Fruit fly (Drosophila melanogaster) whole organism, embryonic: ENCODE results near the gene dysf.

ENCODE experiments used
- Adf1 ChIP-seq: fragments of 200-800 bp; sonication (Bioruptor generic); IDR thresholded peaks from 2 replicates; pipeline ENCODE4 v1.3.6; 2022; ENCODE audit warnings: missing biosample characterization, missing genetic modification characterization
- Aef1 ChIP-seq: fragments of 200-800 bp; sonication (Bioruptor generic); IDR thresholded peaks from 3 replicates; pipeline ENCODE4 v1.3.6; 2022; ENCODE audit warnings: missing biosample characterization, missing genetic modification characterization
- Bgb ChIP-seq: fragments of 200-800 bp; sonication (Bioruptor generic); IDR thresholded peaks from 2 replicates; pipeline ENCODE4 v1.3.6; 2022; ENCODE audit warnings: missing biosample characterization, missing genetic modification characterization; ENCODE audit not compliant: partially characterized antibody
- CG10267 ChIP-seq: fragments of 200-800 bp; sonication (Bioruptor generic); optimal IDR thresholded peaks from 2 replicates; lab custom pipeline; 2018; ENCODE audit warnings: missing biosample characterization, mild to moderate bottlenecking, missing genetic modification characterization, moderate library complexity
- CG10321 ChIP-seq: fragments of 200-800 bp; sonication (Bioruptor generic); IDR thresholded peaks from 2 replicates; pipeline ENCODE4 v1.3.6; 2022; ENCODE audit warnings: missing biosample characterization, missing genetic modification characterization
- CG10462 ChIP-seq: fragments of 200-800 bp; sonication (Bioruptor generic); optimal IDR thresholded peaks from 2 replicates; lab custom pipeline; 2016; ENCODE audit warnings: missing biosample characterization, missing genetic modification characterization
- CG13424 ChIP-seq: fragments of 200-800 bp; sonication (Bioruptor generic); optimal IDR thresholded peaks from 2 replicates; lab custom pipeline; 2019; ENCODE audit warnings: missing biosample characterization, mild to moderate bottlenecking, missing genetic modification characterization, moderate library complexity
- CG13775 ChIP-seq: fragments of 200-800 bp; sonication (Bioruptor generic); optimal IDR thresholded peaks from 3 replicates; lab custom pipeline; 2017; ENCODE audit warnings: missing biosample characterization, mild to moderate bottlenecking, missing genetic modification characterization
- CG14667 ChIP-seq: fragments of 200-800 bp; sonication (Bioruptor generic); IDR thresholded peaks from 2 replicates; pipeline ENCODE4 v1.3.6; 2022; ENCODE audit warnings: missing biosample characterization, missing genetic modification characterization
- CG15269 ChIP-seq: fragments of 200-800 bp; sonication (Bioruptor generic); optimal IDR thresholded peaks from 2 replicates; lab custom pipeline; 2018; ENCODE audit warnings: missing biosample characterization, mild to moderate bottlenecking, missing genetic modification characterization, moderate library complexity
- CG16779 ChIP-seq: fragments of 200-800 bp; sonication (Bioruptor generic); IDR thresholded peaks from 2 replicates; pipeline ENCODE4 v1.3.6; 2022; ENCODE audit warnings: missing biosample characterization, missing genetic modification characterization
- CG17361 ChIP-seq: fragments of 200-800 bp; sonication (Bioruptor generic); IDR thresholded peaks from 3 replicates; pipeline ENCODE4 v1.3.6; 2022; ENCODE audit warnings: missing biosample characterization, missing genetic modification characterization
- CG17802 ChIP-seq: fragments of 200-800 bp; sonication (Bioruptor generic); optimal IDR thresholded peaks from 2 replicates; lab custom pipeline; 2018; ENCODE audit warnings: missing biosample characterization, mild to moderate bottlenecking, missing genetic modification characterization, moderate library complexity
- CG18476 ChIP-seq: fragments of 200-800 bp; sonication (Bioruptor generic); optimal IDR thresholded peaks from 2 replicates; lab custom pipeline; 2016; ENCODE audit warnings: missing biosample characterization, mild to moderate bottlenecking, missing genetic modification characterization
- CG2120 ChIP-seq: fragments of 200-800 bp; sonication (Bioruptor generic); optimal IDR thresholded peaks from 3 replicates; lab custom pipeline; 2016; ENCODE audit warnings: missing biosample characterization, missing genetic modification characterization
- CG2875 ChIP-seq: fragments of 200-800 bp; sonication (Bioruptor generic); optimal IDR thresholded peaks from 2 replicates; lab custom pipeline; 2017; ENCODE audit warnings: missing biosample characterization, mild to moderate bottlenecking, missing genetic modification characterization, missing genetic modification reagents
- CG31365 ChIP-seq: fragments of 200-800 bp; sonication (Bioruptor generic); optimal IDR thresholded peaks from 2 replicates; lab custom pipeline; 2018; ENCODE audit warnings: missing biosample characterization, mild to moderate bottlenecking, missing genetic modification characterization
- CG34422 ChIP-seq: fragments of 200-800 bp; sonication (Bioruptor generic); IDR thresholded peaks from 3 replicates; pipeline ENCODE4 v1.3.6; 2022; ENCODE audit warnings: missing biosample characterization, missing genetic modification characterization
- CG8359 ChIP-seq: fragments of 200-800 bp; sonication (Bioruptor generic); optimal IDR thresholded peaks from 2 replicates; lab custom pipeline; 2017; ENCODE audit warnings: missing biosample characterization, mild to moderate bottlenecking, missing genetic modification characterization, borderline replicate concordance
- CG9609 ChIP-seq: fragments of 200-800 bp; sonication (Bioruptor generic); optimal IDR thresholded peaks from 3 replicates; lab custom pipeline; 2016; ENCODE audit warnings: missing biosample characterization, missing genetic modification characterization
- CG9797 ChIP-seq: fragments of 200-800 bp; sonication (Bioruptor generic); optimal IDR thresholded peaks from 3 replicates; lab custom pipeline; 2018; ENCODE audit warnings: missing biosample characterization, mild to moderate bottlenecking, missing genetic modification characterization
- Dref ChIP-seq: fragments of 200-800 bp; sonication (Bioruptor generic); IDR thresholded peaks from 2 replicates; pipeline ENCODE4 v1.3.6; 2022; ENCODE audit warnings: missing biosample characterization, missing genetic modification characterization
- Ets65A ChIP-seq: fragments of 200-800 bp; sonication (Bioruptor generic); peaks from one replicate; lab custom pipeline; 2016; ENCODE audit warnings: missing biosample characterization, missing genetic modification characterization
- Hr51 ChIP-seq, 2 experiments: fragments of 200-800 bp; sonication (Bioruptor generic); optimal IDR thresholded peaks; 2 replicates in 1 of 2; 3 replicates in 1 of 2; lab custom pipeline; 2016 to 2018; ENCODE audit warnings: missing biosample characterization in 2 of 2, missing genetic modification characterization in 2 of 2, mild to moderate bottlenecking in 1 of 2, moderate library complexity in 1 of 2
- MBD-R2 ChIP-seq: fragments of 200-800 bp; sonication (Bioruptor generic); IDR thresholded peaks from 2 replicates; pipeline ENCODE4 v1.3.6; 2022; ENCODE audit warnings: missing biosample characterization, missing genetic modification characterization
- NFAT ChIP-seq: fragments of 200-800 bp; sonication (Bioruptor generic); IDR thresholded peaks from 2 replicates; pipeline ENCODE4 v1.3.6; 2022; ENCODE audit warnings: missing biosample characterization, missing genetic modification characterization
- Nf-YC ChIP-seq: fragments of 200-800 bp; optimal IDR thresholded peaks from 3 replicates; lab custom pipeline; 2019; ENCODE audit warnings: missing biosample characterization, mild to moderate bottlenecking, missing genetic modification characterization, moderate library complexity
- Sry-δ ChIP-seq: fragments of 200-800 bp; sonication (Bioruptor generic); optimal IDR thresholded peaks from 2 replicates; lab custom pipeline; 2016; ENCODE audit warnings: missing biosample characterization, missing genetic modification characterization
- ab ChIP-seq: fragments of 200-800 bp; sonication (Bioruptor generic); optimal IDR thresholded peaks from 2 replicates; lab custom pipeline; 2016; ENCODE audit warnings: missing biosample characterization, missing genetic modification characterization
- al ChIP-seq: fragments of 200-800 bp; sonication (Bioruptor generic); IDR thresholded peaks from 2 replicates; pipeline ENCODE4 v1.3.6; 2022; ENCODE audit warnings: missing biosample characterization, missing genetic modification characterization
- aop ChIP-seq: fragments of 200-800 bp; sonication (Bioruptor generic); IDR thresholded peaks from 2 replicates; pipeline ENCODE4 v1.3.6; 2022; ENCODE audit warnings: missing biosample characterization, missing genetic modification characterization
- ara ChIP-seq: fragments of 200-800 bp; sonication (Bioruptor generic); IDR thresholded peaks from 2 replicates; pipeline ENCODE4 v1.3.6; 2022; ENCODE audit warnings: missing biosample characterization, missing genetic modification characterization
- crp ChIP-seq, 2 experiments: fragments of 200-800 bp; sonication (Bioruptor generic); optimal IDR thresholded peaks; 2 replicates in 1 of 2; 3 replicates in 1 of 2; lab custom pipeline; 2017; ENCODE audit warnings: missing biosample characterization in 2 of 2, missing genetic modification characterization in 2 of 2, mild to moderate bottlenecking in 1 of 2, moderate library complexity in 1 of 2
- dysf ChIP-seq: fragments of 200-800 bp; sonication (Bioruptor generic); IDR thresholded peaks from 3 replicates; pipeline ENCODE4 v1.3.6; 2022; ENCODE audit warnings: missing biosample characterization, missing genetic modification characterization
- esg ChIP-seq: fragments of 200-800 bp; sonication (Bioruptor generic); conservative IDR thresholded peaks from 2 replicates; pipeline ENCODE4 v1.3.6; 2022; ENCODE audit warnings: missing biosample characterization, missing genetic modification characterization
- grau ChIP-seq: fragments of 200-800 bp; optimal IDR thresholded peaks from 3 replicates; lab custom pipeline; 2019; ENCODE audit warnings: missing biosample characterization, mild to moderate bottlenecking, missing genetic modification characterization, moderate library complexity
- gsb ChIP-seq: fragments of 200-800 bp; sonication (Bioruptor generic); IDR thresholded peaks from 2 replicates; pipeline ENCODE4 v1.3.6; 2022; ENCODE audit warnings: missing biosample characterization, missing genetic modification characterization
- ham ChIP-seq: fragments of 200-800 bp; sonication (Bioruptor generic); IDR thresholded peaks from 2 replicates; pipeline ENCODE4 v1.3.6; 2022; ENCODE audit warnings: missing biosample characterization, missing genetic modification characterization
- insv ChIP-seq, 2 experiments: fragments of 200-800 bp; sonication (Bioruptor generic); optimal IDR thresholded peaks; 3 replicates each; lab custom pipeline; 2016 to 2018; ENCODE audit warnings: missing biosample characterization in 2 of 2, missing genetic modification characterization in 2 of 2
- inv ChIP-seq: fragments of 200-800 bp; sonication (Bioruptor generic); IDR thresholded peaks from 2 replicates; pipeline ENCODE4 v1.3.6; 2022; ENCODE audit warnings: missing biosample characterization, missing genetic modification characterization; ENCODE audit not compliant: partially characterized antibody
- klu ChIP-seq: fragments of 200-800 bp; sonication (Bioruptor generic); IDR thresholded peaks from 2 replicates; pipeline ENCODE4 v1.3.6; 2022; ENCODE audit warnings: missing biosample characterization, missing genetic modification characterization
- lola ChIP-seq, 3 experiments: fragments of >200 bp in 2 of 3; fragments of 200-800 bp in 1 of 3; sonication (Bioruptor generic) in 1 of 3; optimal IDR thresholded peaks; 2 replicates each; lab custom pipeline; 2017 to 2019; ENCODE audit warnings: missing biosample characterization in 3 of 3, missing genetic modification characterization in 3 of 3, mild to moderate bottlenecking in 1 of 3, moderate library complexity in 1 of 3
- maf-S ChIP-seq: fragments of 200-800 bp; sonication (Bioruptor generic); optimal IDR thresholded peaks from 2 replicates; lab custom pipeline; 2016; ENCODE audit warnings: missing biosample characterization, missing genetic modification characterization
- phol ChIP-seq: fragments of 200-800 bp; sonication (Bioruptor generic); optimal IDR thresholded peaks from 3 replicates; lab custom pipeline; 2018; ENCODE audit warnings: missing biosample characterization, mild to moderate bottlenecking, missing genetic modification characterization, moderate library complexity
- pros ChIP-seq: fragments of 200-800 bp; sonication (Bioruptor generic); optimal IDR thresholded peaks from 3 replicates; lab custom pipeline; 2019; ENCODE audit warnings: missing biosample characterization, mild to moderate bottlenecking, missing genetic modification characterization, moderate library complexity
- ranshi ChIP-seq: fragments of 200-800 bp; sonication (Bioruptor generic); IDR thresholded peaks from 2 replicates; pipeline ENCODE4 v1.3.6; 2022; ENCODE audit warnings: missing biosample characterization, missing genetic modification characterization
- shn ChIP-seq: fragments of 200-800 bp; sonication (Bioruptor generic); optimal IDR thresholded peaks from 3 replicates; lab custom pipeline; 2016; ENCODE audit warnings: missing biosample characterization, missing genetic modification characterization
- wdn ChIP-seq: fragments of 200-800 bp; sonication (Bioruptor generic); IDR thresholded peaks from 2 replicates; pipeline ENCODE4 v1.3.6; 2022; ENCODE audit warnings: missing biosample characterization, missing genetic modification characterization
- zen ChIP-seq: fragments of 200-800 bp; sonication (Bioruptor generic); optimal IDR thresholded peaks from 3 replicates; lab custom pipeline; 2018; ENCODE audit warnings: missing biosample characterization, mild to moderate bottlenecking, missing genetic modification characterization, moderate library complexity

dysf gene

DNA sequence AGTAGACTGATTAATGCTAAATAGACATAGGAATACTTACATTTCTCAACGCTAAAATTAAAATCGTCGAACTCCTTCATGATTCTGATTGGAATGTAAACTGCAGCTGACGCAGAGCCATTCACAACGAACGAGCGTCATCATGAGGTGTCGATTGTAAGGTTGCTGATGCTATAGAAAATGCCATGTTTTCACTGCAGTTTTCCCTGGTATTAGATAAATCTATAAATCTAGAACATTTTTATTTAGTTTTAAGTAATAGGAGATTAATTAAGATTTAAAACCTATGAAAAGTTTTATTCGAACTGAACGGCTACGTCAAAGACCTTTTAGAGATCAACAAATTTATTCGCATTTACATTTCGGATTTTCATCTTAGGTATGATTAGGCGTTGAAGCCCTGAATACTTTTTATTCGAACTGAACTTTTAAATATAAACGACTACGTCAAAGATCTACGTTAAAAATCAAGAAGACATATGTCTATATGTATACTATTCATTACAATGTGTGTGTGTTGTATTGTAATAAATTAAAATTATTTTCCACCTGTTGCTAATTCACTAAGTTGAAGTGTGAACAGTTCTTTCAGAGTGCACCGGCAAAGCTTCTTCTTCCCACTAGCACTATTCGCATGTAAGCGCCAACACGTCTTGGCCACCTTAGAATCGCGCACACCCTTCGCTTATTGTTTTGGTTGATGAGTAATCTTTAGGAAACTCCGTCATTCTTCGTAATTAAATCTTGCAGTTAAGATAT, 46.2 kb downstream of the dysf start, which contains the start of the genes Exo84 and Vps2 (continued):
- TF ChIP-seq maf-S (GFP tag; lab: Kevin White, UChicago) (peak; percentile 1), Sry-δ (GFP tag; lab: Kevin White, UChicago) (peak; percentile 3), dysf (GFP tag; lab: Robert Waterston, UW) (peak; percentile 80), MBD-R2 (GFP tag; lab: Robert Waterston, UW) (peak; percentile 58), CG17361 (GFP tag; lab: Robert Waterston, UW) (peak; percentile 90), Aef1 (GFP tag; lab: Robert Waterston, UW) (peak; percentile 38; the same call in 2 of the 3 replicates), CG13424 (tag; lab: Kevin White, UChicago) (peak; percentile 66), CG2875 (GFP tag; lab: Kevin White, UChicago) (no peak), gsb (GFP tag; lab: Robert Waterston, UW) (no peak), Dref (GFP tag; lab: Robert Waterston, UW) (0 out of 2 replicates have a peak, but pooled peaks have one; percentile 6), CG9797 (GFP tag; lab: Kevin White, UChicago) (peak; percentile 4), ranshi (GFP tag; lab: Robert Waterston, UW) (0 out of 2 replicates have a peak, but pooled peaks have one; percentile 36), wdn (GFP tag; lab: Robert Waterston, UW) (peak; percentile 10; the same call in 1 of the 2 replicates), CG18476 (GFP tag; lab: Kevin White, UChicago) (no peak), CG13775 (GFP tag; lab: Kevin White, UChicago) (peak; percentile 71), CG14667 (GFP tag; lab: Robert Waterston, UW) (peak; percentile 50; the same call in 1 of the 2 replicates), esg (GFP tag; lab: Robert Waterston, UW) (peak; percentile 48), CG17802 (tag; lab: Kevin White, UChicago) (peak; percentile 82), CG34422 (GFP tag; lab: Robert Waterston, UW) (peak; percentile 66), zen (tag; lab: Kevin White, UChicago) (peak; percentile 35), CG9609 (GFP tag; lab: Kevin White, UChicago) (peak; percentile 17), aop (GFP tag; lab: Robert Waterston, UW) (no peak), phol (tag; lab: Kevin White, UChicago) (peak; percentile 66), CG10321 (no peak), ham (GFP tag; lab: Robert Waterston, UW) (0 out of 2 replicates have a peak, but pooled peaks have one; percentile 45), CG16779 (GFP tag; lab: Robert Waterston, UW) (no peak), Adf1 (GFP tag; lab: Robert Waterston, UW) (no peak), al (GFP tag; lab: Robert Waterston, UW) (peak; percentile 38; the same call in 1 of the 2 replicates), CG2120 (GFP tag; lab: Kevin White, UChicago) (peak; percentile 65), Nf-YC (peak; percentile 56), Bgb (GFP tag; lab: Robert Waterston, UW) (no peak), Ets65A (peak; percentile 89), inv (GFP tag; lab: Robert Waterston, UW) (no peak), CG10267 (tag; lab: Kevin White, UChicago) (peak; percentile 33), NFAT (peak; percentile 26; the same call in 1 of the 2 replicates), CG31365 (tag; lab: Kevin White, UChicago) (no peak), grau (tag; lab: Kevin White, UChicago) (peak; percentile 67), shn (GFP tag; lab: Kevin White, UChicago) (peak; percentile 7), Hr51 (GFP tag; optimal IDR thresholded peaks at IDR 0.05; lab: Kevin White, UChicago) (no peak), crp (GFP tag; optimal IDR thresholded peaks at IDR 0.05; lab: Kevin White, UChicago) (peak in 1 of 2 experiments; percentile 79), CG15269 (tag; lab: Kevin White, UChicago) (peak; percentile 57), ab (peak; percentile 6), lola (GFP tag; optimal IDR thresholded peaks at IDR 0.05; lab: Kevin White, UChicago) (peak in 1 of 3 experiments; percentile 76), klu (GFP tag; lab: Robert Waterston, UW) (peak; percentile 23; the same call in 1 of the 2 replicates), CG8359 (no peak), pros (GFP tag; lab: Kevin White, UChicago) (no peak), CG10462 (GFP tag; lab: Kevin White, UChicago) (no peak), insv (GFP tag; optimal IDR thresholded peaks at IDR 0.05; lab: Kevin White, UChicago) (peak; percentile 30 to 93), ara (no peak)
